Worm (Caenorhabditis elegans) whole organism, L3 larva: ENCODE measurements around the gene tax-6.
A peak's percentile ranks its signal among the peaks of the same experiment; 100 is the strongest.

Experiments
- ceh-82 ChIP-seq: fragments of 150-350 bp; optimal IDR thresholded peaks from 2 replicates; lab custom pipeline; 2014; ENCODE audit warnings: missing biosample characterization, missing genetic modification characterization
- elt-2 ChIP-seq: sonication (generic microtip); optimal IDR thresholded peaks from 2 replicates; lab custom pipeline; 2016; ENCODE audit warnings: missing genetic modification reagents, mild to moderate bottlenecking, missing genetic modification characterization, missing compliant biosample characterization
- elt-3 ChIP-seq, 3 experiments: fragments of 150-350 bp in 1 of 3; sonication (generic microtip) in 2 of 3; optimal IDR thresholded peaks; 2 replicates in 2 of 3; 4 replicates in 1 of 3; lab custom pipeline; 2014 to 2017; ENCODE audit warnings: missing biosample characterization in 3 of 3, missing genetic modification characterization in 3 of 3
- lin-39 ChIP-seq: fragments of 150-350 bp; optimal IDR thresholded peaks from 2 replicates; lab custom pipeline; 2018; ENCODE audit warnings: missing biosample characterization, missing genetic modification reagents, missing genetic modification characterization
- nfya-1 ChIP-seq: sonication (generic microtip); optimal IDR thresholded peaks from 2 replicates; lab custom pipeline; 2017; ENCODE audit warnings: missing genetic modification characterization, mild to moderate bottlenecking, missing compliant biosample characterization, antibody characterized with exemption, moderate library complexity; ENCODE audit not compliant: insufficient read depth
- nhr-11 ChIP-seq: fragments of 150-350 bp; optimal IDR thresholded peaks from 2 replicates; lab custom pipeline; 2014; ENCODE audit warnings: missing biosample characterization, missing genetic modification characterization
- nhr-77 ChIP-seq: fragments of 150-350 bp; optimal IDR thresholded peaks from 2 replicates; lab custom pipeline; 2014; ENCODE audit warnings: missing biosample characterization, missing genetic modification characterization
- pha-4 ChIP-seq: fragments of 150-350 bp; optimal IDR thresholded peaks from 2 replicates; lab custom pipeline; 2014; ENCODE audit warnings: missing biosample characterization, missing genetic modification reagents, missing genetic modification characterization

DNA sequence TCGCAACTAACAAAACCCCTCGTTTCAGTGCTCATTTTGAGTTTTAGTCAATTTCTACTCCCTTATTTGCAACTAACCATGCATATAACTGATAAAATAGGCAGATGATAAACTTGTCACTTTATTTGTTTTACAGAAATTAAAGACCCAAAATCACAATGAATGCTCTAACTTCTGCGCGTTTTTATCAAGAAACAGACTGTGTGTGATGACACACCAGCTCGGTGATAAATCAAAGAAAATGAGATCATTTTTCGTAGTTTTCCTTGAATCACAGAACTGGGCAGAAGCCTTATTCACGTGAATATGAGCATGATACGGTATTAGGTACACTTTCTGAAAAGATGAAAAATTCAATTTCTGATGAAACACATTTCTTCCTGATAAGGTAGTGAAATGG lies 38.3 kb downstream of the tax-6 start:
- TF ChIP-seq nhr-77 (no peak), nfya-1 (tag; lab: Kevin White, UChicago) (no peak), elt-2 (tag; lab: Kevin White, UChicago) (peak; percentile 95), lin-39 (tag; lab: Kevin White, UChicago) (no peak), nhr-11 (no peak), ceh-82 (tag; lab: Kevin White, UChicago) (no peak), pha-4 (tag; lab: Kevin White, UChicago) (no peak), elt-3 (tag; optimal IDR thresholded peaks at IDR 0.05; lab: Kevin White, UChicago) (no peak)
